Worm (Caenorhabditis elegans) whole organism, early embryonic: ENCODE results near the gene W08E12.9.

Experiments
- B0310.2 ChIP-seq: sonication (generic microtip); optimal IDR thresholded peaks from 2 replicates; lab custom pipeline; 2016; ENCODE audit warnings: mild to moderate bottlenecking, missing genetic modification characterization, missing compliant biosample characterization
- aly-1 ChIP-seq: sonication (generic microtip); optimal IDR thresholded peaks from 2 replicates; lab custom pipeline; 2016; ENCODE audit warnings: missing genetic modification characterization, missing compliant biosample characterization
- ama-1 ChIP-seq: fragments of 150-350 bp; optimal IDR thresholded peaks from 2 replicates; lab custom pipeline; 2014
- tbx-11 ChIP-seq: fragments of 200-800 bp; sonication (Bioruptor generic); IDR thresholded peaks from 2 replicates; pipeline ENCODE4 v1.3.6; 2022; ENCODE audit warnings: missing genetic modification characterization, missing compliant biosample characterization

DNA sequence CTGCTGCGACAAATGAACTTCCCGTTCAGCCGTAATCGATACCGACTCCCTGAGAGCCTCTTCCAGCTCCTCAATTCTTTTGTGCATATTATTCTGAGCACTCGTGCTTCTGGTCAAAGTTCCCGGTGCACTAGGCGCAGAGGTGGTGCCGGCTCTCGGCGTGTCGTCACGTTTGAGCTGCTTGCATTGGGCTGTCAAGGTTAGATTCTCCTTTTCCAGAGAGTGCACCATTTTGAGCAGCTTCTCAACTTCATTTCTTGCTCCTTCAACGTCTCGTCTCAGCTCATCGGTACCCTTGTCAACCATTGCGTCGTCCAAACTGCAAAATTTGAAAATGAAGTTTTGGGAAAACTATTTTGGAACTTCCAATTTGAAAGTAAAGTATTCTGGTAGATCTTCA lies 38.1 kb upstream of the W08E12.9 start:
- TF ChIP-seq aly-1 (tag; lab: Kevin White, UChicago) (no peak), tbx-11 (no peak), ama-1 (lab: Kevin White, UChicago) (no peak), B0310.2 (tag; lab: Kevin White, UChicago) (no peak)
